Fruit fly (Drosophila melanogaster) whole organism, embryonic: Measurements from ENCODE around the gene NimC1.

Experiments used
- CG13894 ChIP-seq: fragments of 200-800 bp; sonication (Bioruptor generic); optimal IDR thresholded peaks from 3 replicates; lab custom pipeline; 2018; ENCODE audit warnings: missing biosample characterization, mild to moderate bottlenecking, missing genetic modification characterization, moderate library complexity
- CG16779 ChIP-seq: fragments of 200-800 bp; sonication (Bioruptor generic); IDR thresholded peaks from 2 replicates; pipeline ENCODE4 v1.3.6; 2022; ENCODE audit warnings: missing biosample characterization, missing genetic modification characterization
- CG17568 ChIP-seq: fragments of 200-800 bp; sonication (Bioruptor generic); optimal IDR thresholded peaks from 2 replicates; lab custom pipeline; 2018; ENCODE audit warnings: missing biosample characterization, mild to moderate bottlenecking, missing genetic modification characterization, moderate library complexity
- CG32772 ChIP-seq: fragments of 200-800 bp; sonication (Bioruptor generic); IDR thresholded peaks from 2 replicates; pipeline ENCODE4 v1.3.6; 2022; ENCODE audit warnings: missing biosample characterization, missing genetic modification characterization
- Eip74EF ChIP-seq, 2 experiments: fragments of 200-800 bp in 1 of 2; fragments of >200 bp in 1 of 2; sonication (Bioruptor generic) in 1 of 2; optimal IDR thresholded peaks; 2 replicates each; lab custom pipeline; 2017 to 2019; ENCODE audit warnings: missing biosample characterization in 2 of 2, missing genetic modification characterization in 2 of 2, mild to moderate bottlenecking in 1 of 2, moderate library complexity in 1 of 2
- mirr ChIP-seq: fragments of 200-800 bp; sonication (Bioruptor generic); optimal IDR thresholded peaks from 3 replicates; lab custom pipeline; 2018; ENCODE audit warnings: missing biosample characterization, mild to moderate bottlenecking, missing genetic modification characterization
- trh ChIP-seq: fragments of 200-800 bp; sonication (Bioruptor generic); optimal IDR thresholded peaks from 2 replicates; lab custom pipeline; 2016; ENCODE audit warnings: missing biosample characterization, missing genetic modification characterization

dm6 chr2L:13972847-13973246 lies 3.7 kb downstream of the NimC1 start, which contains the start of gene He:
- no peak for TF ChIP-seq CG16779 (GFP tag; lab: Robert Waterston, UW)
- no peak for TF ChIP-seq mirr (GFP tag; lab: Kevin White, UChicago)
- no peak for TF ChIP-seq Eip74EF (GFP tag; optimal IDR thresholded peaks at IDR 0.05; lab: Kevin White, UChicago)
- no peak for TF ChIP-seq trh (GFP tag; lab: Kevin White, UChicago)
- no peak for TF ChIP-seq CG13894 (tag; lab: Kevin White, UChicago)
- TF ChIP-seq CG32772, result no peak
- TF ChIP-seq CG17568 (GFP tag; lab: Kevin White, UChicago), result no peak
